Fruit fly (Drosophila melanogaster) whole organism: ENCODE data around the gene RhoGAP19D.

Experiments used
- CG8478 ChIP-seq: fragments of >200 bp; optimal IDR thresholded peaks from 2 replicates; lab custom pipeline; 2018; ENCODE audit warnings: inconsistent platforms
- Dll ChIP-seq: fragments of >200 bp; optimal IDR thresholded peaks from 2 replicates; lab custom pipeline; 2017
- EcR ChIP-seq, 2 experiments: fragments of >200 bp; optimal IDR thresholded peaks; 2 replicates each; lab custom pipeline; 2017; ENCODE audit warnings: missing biosample characterization in 2 of 2, missing genetic modification characterization in 2 of 2, missing genetic modification reagents in 2 of 2
- pan ChIP-seq: fragments of >200 bp; optimal IDR thresholded peaks from 2 replicates; lab custom pipeline; 2017
- psq ChIP-seq: fragments of >200 bp; optimal IDR thresholded peaks from 2 replicates; lab custom pipeline; 2017
- usp ChIP-seq: fragments of >200 bp; optimal IDR thresholded peaks from 2 replicates; lab custom pipeline; 2017; ENCODE audit warnings: missing biosample characterization, missing genetic modification characterization, mixed read lengths

- no peak for TF ChIP-seq Dll (lab: Kevin White, UChicago)
- no peak for TF ChIP-seq usp (GFP tag; lab: Kevin White, UChicago)
- TF ChIP-seq psq, result no peak
- TF ChIP-seq CG8478 (lab: Kevin White, UChicago), result no peak
- TF ChIP-seq EcR (GFP tag; optimal IDR thresholded peaks at IDR 0.05; lab: Kevin White, UChicago), result no peak
- no peak for TF ChIP-seq pan
Measured at dm6 chrX:20510540-20510939, at the start of gene RhoGAP19D.
